Fruit fly (Drosophila melanogaster): ENCODE data around the gene Tango6.
A peak's percentile ranks its signal among the peaks of the same experiment; 100 is the strongest.

Gene Tango6

DNA sequence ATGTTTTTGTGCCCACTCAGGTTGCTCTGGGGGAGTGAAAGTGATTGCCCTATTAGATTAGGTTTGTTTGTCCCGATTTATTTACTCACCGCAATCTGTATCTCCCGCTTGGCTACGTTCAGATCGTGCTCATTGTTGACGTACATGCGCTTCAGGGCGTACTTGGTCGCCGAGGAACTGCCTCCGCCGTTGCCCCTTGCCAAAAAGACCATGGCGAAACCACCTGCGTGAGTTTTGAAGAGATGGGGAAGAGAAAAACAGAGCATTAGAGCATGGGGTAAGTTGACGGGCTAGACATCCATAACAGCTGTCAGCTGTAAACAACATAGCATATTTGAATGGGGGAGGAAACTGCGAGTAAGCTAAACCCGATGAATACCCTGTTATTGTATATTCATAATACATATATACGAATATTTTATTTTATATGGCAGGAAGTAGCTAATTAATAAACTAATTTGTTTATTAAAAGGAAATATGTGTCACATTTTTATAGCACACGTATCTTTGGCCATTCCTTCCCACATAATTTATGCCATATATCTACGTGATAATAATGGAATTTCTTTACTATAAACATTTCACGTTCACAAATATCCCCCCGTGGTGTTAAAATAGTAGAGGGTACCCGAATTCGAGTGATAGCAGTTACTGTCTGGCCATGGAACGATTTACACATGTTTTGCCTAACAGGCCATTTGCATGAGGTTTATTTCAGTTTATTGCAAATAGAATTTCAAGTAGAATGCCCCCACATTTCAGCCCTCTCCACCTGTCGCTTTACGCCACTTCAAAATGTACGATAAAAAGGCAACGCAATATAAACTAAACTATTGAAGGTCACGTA, 3.2 kb upstream of the Tango6 start (continued):
- no peak for TF ChIP-seq CG4617 (GFP tag; optimal IDR thresholded peaks at IDR 0.05; ENCODE audit: borderline replicate concordance)
- 0 out of 2 replicates have a peak, but pooled peaks have one; percentile 47 for TF ChIP-seq CG32532 (GFP tag; IDR thresholded peaks at IDR 0.05)
- TF ChIP-seq dysf (GFP tag; IDR thresholded peaks at IDR 0.05) = peak; percentile 71
- peak; percentile 40; the same call in 1 of the 2 replicates for TF ChIP-seq CG16779 (GFP tag; IDR thresholded peaks at IDR 0.05)
- TF ChIP-seq CG3281 (GFP tag; optimal IDR thresholded peaks at IDR 0.05) = peak; percentile 77
- peak; percentile 60; the same call in 2 of the 3 replicates for TF ChIP-seq CG11695 (GFP tag; IDR thresholded peaks at IDR 0.05)
- peak; percentile 70 for TF ChIP-seq CG2678 (tag; optimal IDR thresholded peaks at IDR 0.05)
- TF ChIP-seq D19A (tag; optimal IDR thresholded peaks at IDR 0.05) = peak; percentile 21
- peak; percentile 6 for TF ChIP-seq nerfin-1 (tag; optimal IDR thresholded peaks at IDR 0.05)
- TF ChIP-seq CG2120 (GFP tag; optimal IDR thresholded peaks at IDR 0.05) = no peak
- peak; percentile 51 for TF ChIP-seq BtbVII (GFP tag; optimal IDR thresholded peaks at IDR 0.05)
- TF ChIP-seq CG13296 (GFP tag; optimal IDR thresholded peaks at IDR 0.05) = peak; percentile 34
- TF ChIP-seq Rx (GFP tag; IDR thresholded peaks at IDR 0.05) = no peak
- TF ChIP-seq CG32767 (GFP tag; IDR thresholded peaks at IDR 0.05) = 0 out of 2 replicates have a peak, but pooled peaks have one; percentile 32
- peak; percentile 30 for TF ChIP-seq CG10209 (GFP tag; optimal IDR thresholded peaks at IDR 0.05)
- TF ChIP-seq sob (GFP tag; IDR thresholded peaks at IDR 0.05) = peak; percentile 53
- TF ChIP-seq CG14441 (GFP tag; IDR thresholded peaks at IDR 0.05) = 0 out of 2 replicates have a peak, but pooled peaks have one; percentile 22
- peak; percentile 18; the same call in 1 of the 2 replicates for TF ChIP-seq Ada2b (GFP tag; IDR thresholded peaks at IDR 0.05)
- TF ChIP-seq CG10366 (GFP tag; IDR thresholded peaks at IDR 0.05) = 0 out of 2 replicates have a peak, but pooled peaks have one; percentile 12
- peak; percentile 43 for TF ChIP-seq CG11504 (tag; optimal IDR thresholded peaks at IDR 0.05)
- no peak for TF ChIP-seq fu2 (GFP tag; optimal IDR thresholded peaks at IDR 0.05)
- no peak for TF ChIP-seq pros (GFP tag; optimal IDR thresholded peaks at IDR 0.05)
- TF ChIP-seq CG10979 (tag; optimal IDR thresholded peaks at IDR 0.05) = peak; percentile 21
- TF ChIP-seq CG15269 (tag; optimal IDR thresholded peaks at IDR 0.05) = peak; percentile 54
- TF ChIP-seq CG6272 (GFP tag; IDR thresholded peaks at IDR 0.05) = 0 out of 2 replicates have a peak, but pooled peaks have one; percentile 11
- no peak for TF ChIP-seq vnd (GFP tag; IDR thresholded peaks at IDR 0.05; ENCODE audit: partially characterized antibody)
- peak in 1 of 2 experiments; percentile 3 for TF ChIP-seq bsh (GFP tag; optimal IDR thresholded peaks at IDR 0.05)
- TF ChIP-seq CrebB (tag; optimal IDR thresholded peaks at IDR 0.05) = no peak
- no peak for TF ChIP-seq CG31388 (GFP tag; optimal IDR thresholded peaks at IDR 0.05)
- peak; percentile 27 for TF ChIP-seq Abd-B (GFP tag; optimal IDR thresholded peaks at IDR 0.05)
- TF ChIP-seq dimm (GFP tag; IDR thresholded peaks at IDR 0.05) = no peak
- no peak for TF ChIP-seq Opbp (GFP tag; IDR thresholded peaks at IDR 0.05; ENCODE audit: partially characterized antibody)
- no peak for TF ChIP-seq CG3838 (GFP tag; optimal IDR thresholded peaks at IDR 0.05)
- peak; percentile 16; the same call in 1 of the 2 replicates for TF ChIP-seq CG4404 (GFP tag; IDR thresholded peaks at IDR 0.05)
- TF ChIP-seq Oli (tag; optimal IDR thresholded peaks at IDR 0.05) = peak; percentile 28
- no peak for TF ChIP-seq CG13287 (GFP tag; IDR thresholded peaks at IDR 0.05; ENCODE audit: partially characterized antibody)
- TF ChIP-seq CG1832 (GFP tag; optimal IDR thresholded peaks at IDR 0.05) = no peak
- peak; percentile 98 for TF ChIP-seq D19B (GFP tag; optimal IDR thresholded peaks at IDR 0.05)
- TF ChIP-seq CG4707 (GFP tag; optimal IDR thresholded peaks at IDR 0.05) = no peak
- TF ChIP-seq sisA (GFP tag; IDR thresholded peaks at IDR 0.05) = peak; percentile 24; the same call in 1 of the 2 replicates
- peak; percentile 22; the same call in 1 of the 2 replicates for TF ChIP-seq chm (GFP tag; IDR thresholded peaks at IDR 0.05)
- no peak for TF ChIP-seq CG33557 (GFP tag; optimal IDR thresholded peaks at IDR 0.05)
- peak; percentile 13 for TF ChIP-seq CG17829 (tag; optimal IDR thresholded peaks at IDR 0.05)
- peak in 1 of 2 experiments; percentile 44 for TF ChIP-seq Hr51 (GFP tag; optimal IDR thresholded peaks at IDR 0.05)
- no peak for TF ChIP-seq CG4282 (GFP tag; optimal IDR thresholded peaks at IDR 0.05)
- peak; percentile 51 for TF ChIP-seq CG12769 (tag; optimal IDR thresholded peaks at IDR 0.05)
- peak; percentile 37 for TF ChIP-seq phol (tag; optimal IDR thresholded peaks at IDR 0.05)
